Fruit fly (Drosophila melanogaster): Measurements from ENCODE around the gene TotC.

The TotC gene

DNA sequence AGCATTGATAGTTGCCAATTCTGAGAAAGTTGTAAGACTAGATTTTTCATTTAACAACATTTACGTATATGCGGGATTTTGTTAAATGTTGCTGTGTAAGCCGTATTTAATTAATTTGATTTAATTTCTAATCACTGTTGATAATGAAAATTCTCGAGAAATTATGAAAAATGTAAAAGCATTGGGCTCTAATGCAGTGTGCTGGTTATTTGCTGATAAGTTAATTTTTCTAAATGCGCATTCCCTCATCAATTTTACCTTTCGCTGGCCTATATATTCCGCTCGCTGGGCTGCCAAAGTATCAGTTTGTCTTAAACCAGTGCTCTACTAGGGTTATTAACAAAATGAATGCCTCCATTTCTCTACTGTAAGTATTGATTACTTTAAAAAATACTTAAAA lies at the start of gene TotC:
TSS of gene TotC (plus strand) at position 301 of the 400 bp plus-strand sequence.
- TF ChIP-seq CG31224 (GFP tag; IDR thresholded peaks at IDR 0.05) (no peak), Eip74EF (GFP tag; optimal IDR thresholded peaks at IDR 0.05) (no peak), CG16779 (GFP tag; IDR thresholded peaks at IDR 0.05) (no peak), CG7372 (GFP tag; IDR thresholded peaks at IDR 0.05) (no peak), ab (GFP tag; optimal IDR thresholded peaks at IDR 0.05) (no peak), tin (GFP tag; optimal IDR thresholded peaks at IDR 0.05) (no peak), knrl (GFP tag; IDR thresholded peaks at IDR 0.05; ENCODE audit: partially characterized antibody) (no peak), kni (GFP tag; optimal IDR thresholded peaks at IDR 0.05) (no peak), bcd (GFP tag; optimal IDR thresholded peaks at IDR 0.05) (no peak)

DNA sequence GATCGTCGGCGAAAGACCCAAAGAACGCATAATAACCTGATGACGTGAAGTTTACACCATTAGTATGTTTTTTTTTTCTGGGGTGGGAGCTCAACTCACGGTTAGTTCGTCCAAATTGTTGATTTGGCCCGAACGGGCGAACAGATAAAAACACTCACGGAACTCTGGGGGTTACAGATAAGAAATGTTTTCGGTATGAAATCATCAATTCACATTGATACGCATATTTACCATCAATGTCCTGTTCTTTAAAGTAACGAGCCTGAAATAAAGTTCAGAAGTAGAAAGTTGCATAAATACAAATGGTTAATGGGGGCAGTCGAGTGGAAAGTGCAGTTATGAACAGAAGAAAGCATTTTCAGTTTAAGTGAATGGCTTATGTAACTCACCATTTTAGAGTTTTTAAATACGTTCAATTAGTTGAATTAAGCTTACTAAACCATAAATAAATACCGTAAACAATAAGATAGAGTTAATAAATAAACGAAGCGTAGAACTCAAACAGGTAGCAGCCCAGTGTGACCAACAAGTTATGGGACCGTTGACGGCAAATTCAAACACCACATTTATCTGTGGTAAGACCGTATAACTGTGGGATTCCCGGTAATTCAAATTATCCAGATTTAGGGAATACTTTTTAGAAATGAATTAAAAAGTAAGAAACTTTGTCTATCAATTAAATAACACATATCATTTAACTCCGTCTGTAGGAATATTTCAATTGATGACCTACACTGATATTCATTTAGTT lies 48.9 kb upstream of the TotC start, which contains the start of gene CG17272:
TSS of gene CG17272 (minus strand) at position 536 of the 751 bp plus-strand sequence.
- TF ChIP-seq Elba2 (GFP tag; optimal IDR thresholded peaks at IDR 0.05) (peak; percentile 43), MESR4 (GFP tag; optimal IDR thresholded peaks at IDR 0.05) (peak; percentile 53), pzg (GFP tag; optimal IDR thresholded peaks at IDR 0.05) (peak; percentile 58), CG7372 (GFP tag; IDR thresholded peaks at IDR 0.05) (no peak), CG14710 (tag; optimal IDR thresholded peaks at IDR 0.05) (peak; percentile 44), Ets97D (GFP tag; optimal IDR thresholded peaks at IDR 0.05) (peak; percentile 48), CG10654 (GFP tag; optimal IDR thresholded peaks at IDR 0.05) (no peak), CG18011 (GFP tag; optimal IDR thresholded peaks at IDR 0.05) (no peak), CG10267 (tag; optimal IDR thresholded peaks at IDR 0.05) (peak; percentile 31), CG8290 (GFP tag; optimal IDR thresholded peaks at IDR 0.05) (peak; percentile 15), CG8290 (tag; optimal IDR thresholded peaks at IDR 0.05) (peak in 1 of 2 experiments; percentile 28), CG15601 (tag; optimal IDR thresholded peaks at IDR 0.05) (peak; percentile 39), wek (GFP tag; optimal IDR thresholded peaks at IDR 0.05) (no peak), CG13296 (GFP tag; optimal IDR thresholded peaks at IDR 0.05) (peak; percentile 4), CG13287 (GFP tag; IDR thresholded peaks at IDR 0.05; ENCODE audit: partially characterized antibody) (peak; percentile 34; the same call in 1 of the 2 replicates), gfzf (GFP tag; optimal IDR thresholded peaks at IDR 0.05) (peak; percentile 88), CG17359 (tag; optimal IDR thresholded peaks at IDR 0.05) (no peak), sug (tag; optimal IDR thresholded peaks at IDR 0.05) (peak; percentile 71), CG9797 (GFP tag; optimal IDR thresholded peaks at IDR 0.05) (peak; percentile 76), B-H1 (GFP tag; IDR thresholded peaks at IDR 0.05) (no peak), cas (GFP tag; IDR thresholded peaks at IDR 0.05) (no peak), Vsx1 (GFP tag; optimal IDR thresholded peaks at IDR 0.05) (no peak), Hr51 (GFP tag; optimal IDR thresholded peaks at IDR 0.05) (no peak), jumu (GFP tag; optimal IDR thresholded peaks at IDR 0.05) (no peak), mam (GFP tag; optimal IDR thresholded peaks at IDR 0.05) (no peak), CG6254 (GFP tag; optimal IDR thresholded peaks at IDR 0.05) (peak; percentile 63), Pdp1 (GFP tag; optimal IDR thresholded peaks at IDR 0.05) (peak in 1 of 2 experiments; percentile 34), CG2116 (GFP tag; optimal IDR thresholded peaks at IDR 0.05) (peak; percentile 32), CG13624 (GFP tag; optimal IDR thresholded peaks at IDR 0.05) (peak; percentile 17), CG17829 (tag; optimal IDR thresholded peaks at IDR 0.05) (peak; percentile 9), sd (tag; optimal IDR thresholded peaks at IDR 0.05) (peak; percentile 80), trh (GFP tag; optimal IDR thresholded peaks at IDR 0.05) (no peak), lilli (GFP tag; optimal IDR thresholded peaks at IDR 0.05) (no peak), CG3281 (GFP tag; optimal IDR thresholded peaks at IDR 0.05) (no peak), lov (optimal IDR thresholded peaks at IDR 0.05) (no peak), lov (GFP tag; IDR thresholded peaks at IDR 0.05) (no peak), E2f2 (GFP tag; IDR thresholded peaks at IDR 0.05) (peak; percentile 71), CG3995 (GFP tag; optimal IDR thresholded peaks at IDR 0.05) (no peak), trem (tag; optimal IDR thresholded peaks at IDR 0.05) (peak; percentile 69), CG1603 (tag; optimal IDR thresholded peaks at IDR 0.05) (peak; percentile 37)

Data from whole organism, embryonic.